Comparison of ENCODE assay signal across 5 worm cellular contexts in the genomic region with DNA sequence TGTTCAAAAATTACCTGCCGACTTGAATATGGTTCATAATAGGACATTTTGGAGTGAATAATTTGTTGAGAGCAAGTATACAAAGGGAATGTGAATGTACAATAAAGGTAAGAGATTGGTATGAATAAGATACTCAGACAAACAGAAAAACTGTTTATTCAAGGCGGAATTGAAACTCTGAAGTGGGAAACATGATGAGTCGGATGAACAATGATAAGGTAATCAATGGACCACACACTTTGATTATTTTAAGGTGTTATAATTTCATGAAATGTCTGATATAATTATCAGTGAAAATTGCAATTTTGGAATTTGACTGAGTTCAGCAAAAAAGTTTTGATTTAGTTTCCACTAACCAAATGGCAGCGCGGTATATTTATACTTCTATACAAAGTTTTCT.
A peak's percentile ranks its signal among the peaks of the same experiment; 100 is the strongest.
TF ChIP-seq lines count a peak whose summit lies in the region.

No protein-coding gene starts in this region.

TF ChIP-seq in whole organism, L1 larva, 84 proteins besides CTCF, POLR2A, EP300 and RAD21:
- TF ChIP-seq unc-130 (tag; optimal IDR thresholded peaks at IDR 0.05; lab: Kevin White, UChicago) (no peak), elt-2 (tag; optimal IDR thresholded peaks at IDR 0.05; lab: Kevin White, UChicago) (peak; percentile 57), lir-3 (tag; optimal IDR thresholded peaks at IDR 0.05; lab: Kevin White, UChicago; ENCODE audit: poor library complexity) (no peak), elt-3 (tag; optimal IDR thresholded peaks at IDR 0.05; lab: Kevin White, UChicago) (no peak), C16A3.4 (tag; optimal IDR thresholded peaks at IDR 0.05; lab: Kevin White, UChicago) (no peak), nhr-47 (tag; optimal IDR thresholded peaks at IDR 0.05; lab: Kevin White, UChicago) (no peak), sptf-1 (tag; optimal IDR thresholded peaks at IDR 0.05; lab: Kevin White, UChicago) (no peak), pag-3 (tag; optimal IDR thresholded peaks at IDR 0.05; lab: Kevin White, UChicago; ENCODE audit: borderline replicate concordance, insufficient read depth) (no peak), alr-1 (tag; optimal IDR thresholded peaks at IDR 0.05; lab: Kevin White, UChicago; ENCODE audit: borderline replicate concordance) (no peak), nhr-237 (tag; optimal IDR thresholded peaks at IDR 0.05; lab: Kevin White, UChicago) (no peak), fkh-10 (GFP tag; optimal IDR thresholded peaks at IDR 0.05; lab: Kevin White, UChicago) (no peak), mdl-1 (tag; optimal IDR thresholded peaks at IDR 0.05; lab: Kevin White, UChicago) (no peak), sox-4 (tag; optimal IDR thresholded peaks at IDR 0.05; lab: Kevin White, UChicago) (no peak), skn-1 (tag; optimal IDR thresholded peaks at IDR 0.05; lab: Kevin White, UChicago) (no peak), nhr-85 (tag; lab: Kevin White, UChicago) (no peak), lin-35 (GFP tag; optimal IDR thresholded peaks at IDR 0.05; lab: Kevin White, UChicago) (peak in 1 of 2 experiments; percentile 6), nhr-84 (tag; optimal IDR thresholded peaks at IDR 0.05; lab: Kevin White, UChicago) (no peak), rnt-1 (tag; optimal IDR thresholded peaks at IDR 0.05; lab: Kevin White, UChicago) (no peak)
TF ChIP-seq in whole organism, L1 larva: peak in this region for 2.

TF ChIP-seq in whole organism, L2 larva, 48 proteins besides CTCF, POLR2A, EP300 and RAD21:
- TF ChIP-seq fos-1 (tag; optimal IDR thresholded peaks at IDR 0.05; lab: Kevin White, UChicago) (peak; percentile 46), nhr-237 (tag; optimal IDR thresholded peaks at IDR 0.05; lab: Kevin White, UChicago) (no peak), ztf-4 (tag; optimal IDR thresholded peaks at IDR 0.05; lab: Kevin White, UChicago) (no peak)

TF ChIP-seq in whole organism, L3 larva, 47 proteins besides CTCF, POLR2A, EP300 and RAD21:
- TF ChIP-seq elt-2 (tag; optimal IDR thresholded peaks at IDR 0.05; lab: Kevin White, UChicago) (peak; percentile 51), pqm-1 (tag; optimal IDR thresholded peaks at IDR 0.05; lab: Kevin White, UChicago) (peak; percentile 72), ceh-82 (tag; optimal IDR thresholded peaks at IDR 0.05; lab: Kevin White, UChicago) (no peak), pha-4 (tag; optimal IDR thresholded peaks at IDR 0.05; lab: Kevin White, UChicago) (peak; percentile 44)

TF ChIP-seq in whole organism, L4 larva, 104 proteins besides CTCF, POLR2A, EP300 and RAD21:
- TF ChIP-seq mdl-1 (tag; optimal IDR thresholded peaks at IDR 0.05; lab: Kevin White, UChicago) (no peak), aha-1 (tag; lab: Kevin White, UChicago) (peak; percentile 74), dve-1 (tag; optimal IDR thresholded peaks at IDR 0.05; lab: Kevin White, UChicago; ENCODE audit: insufficient read depth) (peak; percentile 33), lsy-2 (tag; optimal IDR thresholded peaks at IDR 0.05; lab: Kevin White, UChicago) (peak in 1 of 2 experiments; percentile 11), pqm-1 (tag; optimal IDR thresholded peaks at IDR 0.05; lab: Kevin White, UChicago) (peak; percentile 51), daf-16 (GFP tag; optimal IDR thresholded peaks at IDR 0.05; lab: Kevin White, UChicago) (no peak), daf-16 (tag; optimal IDR thresholded peaks at IDR 0.05; lab: Kevin White, UChicago) (peak; percentile 59)

TF ChIP-seq in whole organism, late embryonic, 69 proteins besides CTCF, POLR2A, EP300 and RAD21:
- no peak for TF ChIP-seq rnt-1 (tag; optimal IDR thresholded peaks at IDR 0.05; lab: Kevin White, UChicago)
- TF ChIP-seq dve-1 (tag; optimal IDR thresholded peaks at IDR 0.05; lab: Kevin White, UChicago) = peak; percentile 41
